Worm (Caenorhabditis elegans) whole organism, midembryonic: ENCODE measurements around the gene mfsd-13.2.

ENCODE experiments used
- flt-1 ChIP-seq: fragments of 200-800 bp; sonication (Bioruptor generic); IDR thresholded peaks from 2 replicates; pipeline ENCODE4 v1.3.6; 2022; ENCODE audit warnings: missing genetic modification characterization, missing compliant biosample characterization
- klf-2 ChIP-seq: fragments of 200-800 bp; sonication (Bioruptor generic); conservative IDR thresholded peaks from 2 replicates; pipeline ENCODE4 v1.3.6; 2022; ENCODE audit warnings: missing genetic modification reagents, missing genetic modification characterization, missing compliant biosample characterization
- ref-1 ChIP-seq: fragments of 200-800 bp; sonication (Bioruptor generic); conservative IDR thresholded peaks from 2 replicates; pipeline ENCODE4 v1.3.6; 2022; ENCODE audit warnings: missing genetic modification reagents, missing genetic modification characterization, missing compliant biosample characterization
- tab-1 ChIP-seq: fragments of 200-800 bp; sonication (Bioruptor generic); IDR thresholded peaks from 2 replicates; pipeline ENCODE4 v1.3.6; 2022; ENCODE audit warnings: missing genetic modification characterization, missing compliant biosample characterization
- ztf-23 ChIP-seq: fragments of 200-800 bp; sonication (Bioruptor generic); IDR thresholded peaks from 2 replicates; pipeline ENCODE4 v1.3.6; 2022; ENCODE audit warnings: missing genetic modification reagents, missing genetic modification characterization, missing compliant biosample characterization

- TF ChIP-seq ztf-23 (GFP tag; lab: Robert Waterston, UW) (no peak), klf-2 (no peak), flt-1 (GFP tag; lab: Robert Waterston, UW) (no peak), ref-1 (no peak), tab-1 (no peak)
These were observed 33.7 kb upstream of the mfsd-13.2 start, which contains the start of gene E04F6.6 for ce11 chrII:7199308-7199707.
